Fruit fly (Drosophila melanogaster): ENCODE data around the gene Cpr67Fa1.

DNA sequence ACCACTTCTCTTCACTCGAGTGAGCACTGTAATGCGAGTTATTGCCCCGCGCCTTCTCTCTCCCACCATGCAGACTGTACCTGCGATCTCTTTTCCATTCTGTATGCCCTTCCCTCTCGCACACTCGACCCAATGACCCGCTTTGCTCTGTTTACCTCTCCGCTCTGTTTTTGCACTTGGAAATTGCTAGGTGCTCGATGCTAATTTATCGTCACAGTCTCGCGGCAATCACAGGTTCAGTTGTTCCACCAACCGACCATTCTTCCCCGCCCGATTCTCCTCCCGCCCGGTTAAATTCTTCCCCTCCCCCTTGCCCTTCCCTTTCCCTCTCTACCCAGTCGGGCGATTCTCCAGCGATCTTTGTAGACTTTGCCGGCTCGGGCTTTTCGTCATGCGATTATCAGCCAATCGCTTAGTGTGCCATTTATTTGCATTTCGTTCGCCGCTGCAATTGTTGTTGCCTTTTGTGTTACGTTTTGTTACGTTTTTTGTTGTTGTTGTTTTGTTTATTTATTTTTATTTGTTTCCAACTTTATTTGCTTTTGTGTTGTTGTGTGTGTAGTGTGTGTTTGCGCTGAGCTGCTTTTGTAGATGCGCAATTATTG is 21.9 kb upstream of the Cpr67Fa1 start:
- TF ChIP-seq CG8478 (optimal IDR thresholded peaks at IDR 0.05): no peak
- TF ChIP-seq CTCF (optimal IDR thresholded peaks at IDR 0.05): no peak

All from S2 (cell line).